Worm (Caenorhabditis elegans): ENCODE measurements around the gene rsp-4.

The rsp-4 gene

DNA sequence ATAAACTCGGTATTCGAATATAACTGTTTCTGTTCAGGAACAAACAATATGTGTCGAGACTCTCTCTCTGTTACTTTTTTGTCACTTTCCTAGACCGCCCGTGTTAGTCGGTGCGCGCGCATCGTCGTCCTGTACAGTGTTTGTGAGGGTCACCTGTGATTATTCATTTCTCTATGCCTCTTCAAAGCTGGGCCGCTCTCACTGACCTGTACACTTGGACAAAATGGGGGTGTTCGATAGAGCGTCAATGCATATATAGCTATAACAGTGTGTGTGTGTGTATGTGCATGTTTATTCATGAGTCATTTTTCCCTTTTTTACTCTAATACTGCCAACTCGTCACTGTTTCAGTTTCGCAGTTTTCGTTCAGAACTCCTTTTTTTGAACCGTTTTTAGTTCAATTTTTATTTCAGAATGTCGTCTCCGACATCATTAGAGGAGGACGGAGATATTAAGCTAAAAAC, 9.0 kb downstream of the rsp-4 start, which contains the start of gene pkc-3 (continued):
- peak; percentile 40; the same call in 1 of the 2 replicates for TF ChIP-seq zfh-2 (GFP tag; conservative IDR thresholded peaks at IDR 0.05)
- peak; percentile 83 for TF ChIP-seq athp-1 (tag; optimal IDR thresholded peaks at IDR 0.05)
- TF ChIP-seq Y56A3A.18 (GFP tag; IDR thresholded peaks at IDR 0.05) = peak; percentile 84; the same call in 1 of the 2 replicates
- peak; percentile 44 for TF ChIP-seq lsl-1 (GFP tag; optimal IDR thresholded peaks at IDR 0.05)
- peak; percentile 80 for TF ChIP-seq snpc-3.4 (tag; optimal IDR thresholded peaks at IDR 0.05)
- TF ChIP-seq F33H1.4 (GFP tag; IDR thresholded peaks at IDR 0.05) = peak; percentile 29; the same call in 1 of the 2 replicates
- TF ChIP-seq fkh-3 (tag; optimal IDR thresholded peaks at IDR 0.05) = no peak
- TF ChIP-seq madf-10 (tag; optimal IDR thresholded peaks at IDR 0.05) = peak; percentile 38
- peak; percentile 34 for TF ChIP-seq ztf-22 (GFP tag; optimal IDR thresholded peaks at IDR 0.05)
- no peak for TF ChIP-seq snpc-1.1 (tag; optimal IDR thresholded peaks at IDR 0.05; ENCODE audit: insufficient read depth)
- no peak for TF ChIP-seq nhr-120 (GFP tag; IDR thresholded peaks at IDR 0.05)
- peak; percentile 47 for TF ChIP-seq ZK185.1 (tag; optimal IDR thresholded peaks at IDR 0.05; ENCODE audit: poor library complexity, severe bottlenecking)
- peak; percentile 30; the same call in 1 of the 2 replicates for TF ChIP-seq egl-44 (GFP tag; IDR thresholded peaks at IDR 0.05)
- no peak for TF ChIP-seq B0261.1 (tag; optimal IDR thresholded peaks at IDR 0.05)
- no peak for TF ChIP-seq ztf-6 (GFP tag; IDR thresholded peaks at IDR 0.05)
- TF ChIP-seq hmg-20 (GFP tag; IDR thresholded peaks at IDR 0.05) = 0 out of 2 replicates have a peak, but pooled peaks have one; percentile 22
- no peak for TF ChIP-seq ceh-91 (GFP tag; IDR thresholded peaks at IDR 0.05)
- TF ChIP-seq lsy-27 (tag; optimal IDR thresholded peaks at IDR 0.05; ENCODE audit: borderline replicate concordance, insufficient read depth) = no peak
- no peak for TF ChIP-seq ceh-58 (GFP tag; IDR thresholded peaks at IDR 0.05)
- no peak for TF ChIP-seq mes-4 (tag; optimal IDR thresholded peaks at IDR 0.05)
- TF ChIP-seq egrh-3 (GFP tag; IDR thresholded peaks at IDR 0.05) = peak; percentile 35; the same call in 1 of the 2 replicates
- no peak for TF ChIP-seq nhr-27 (tag; optimal IDR thresholded peaks at IDR 0.05)
- TF ChIP-seq aptf-2 (GFP tag; conservative IDR thresholded peaks at IDR 0.05) = no peak
- TF ChIP-seq dox-1 (GFP tag; IDR thresholded peaks at IDR 0.05) = peak; percentile 91
- TF ChIP-seq ceh-40 (GFP tag; IDR thresholded peaks at IDR 0.05) = 0 out of 2 replicates have a peak, but pooled peaks have one; percentile 10
- TF ChIP-seq Y53G8AR.9 (GFP tag; conservative IDR thresholded peaks at IDR 0.05) = peak; percentile 86
- TF ChIP-seq rcor-1 (GFP tag; IDR thresholded peaks at IDR 0.05) = peak; percentile 39; the same call in 1 of the 2 replicates
- 0 out of 2 replicates have a peak, but pooled peaks have one; percentile 41 for TF ChIP-seq lir-1 (GFP tag; conservative IDR thresholded peaks at IDR 0.05)
- peak; percentile 45; the same call in 1 of the 2 replicates for TF ChIP-seq attf-6 (GFP tag; IDR thresholded peaks at IDR 0.05)
- TF ChIP-seq mxl-1 (tag; optimal IDR thresholded peaks at IDR 0.05) = no peak
- TF ChIP-seq ztf-25 (GFP tag; IDR thresholded peaks at IDR 0.05) = no peak
- peak; percentile 32 for TF ChIP-seq xnd-1 (tag; optimal IDR thresholded peaks at IDR 0.05)
- TF ChIP-seq madf-8 (GFP tag; conservative IDR thresholded peaks at IDR 0.05) = no peak
- peak; percentile 3 for TF ChIP-seq hrde-1 (tag; optimal IDR thresholded peaks at IDR 0.05; ENCODE audit: borderline replicate concordance)
- TF ChIP-seq aptf-3 (GFP tag; IDR thresholded peaks at IDR 0.05) = no peak
- TF ChIP-seq Y95B8A.8 (GFP tag; IDR thresholded peaks at IDR 0.05) = peak; percentile 88
- TF ChIP-seq pha-4 (tag; optimal IDR thresholded peaks at IDR 0.05) = peak; percentile 54
- peak; percentile 63 for TF ChIP-seq lin-54 (GFP tag; optimal IDR thresholded peaks at IDR 0.05)
- TF ChIP-seq T07F8.4 (tag; optimal IDR thresholded peaks at IDR 0.05) = no peak
- TF ChIP-seq hlh-26 (GFP tag; conservative IDR thresholded peaks at IDR 0.05) = no peak
- TF ChIP-seq ccch-3 (GFP tag; optimal IDR thresholded peaks at IDR 0.05) = no peak
- no peak for TF ChIP-seq ceh-79 (tag; optimal IDR thresholded peaks at IDR 0.05)
- no peak for TF ChIP-seq lag-1 (GFP tag; IDR thresholded peaks at IDR 0.05)
- peak; percentile 30 for TF ChIP-seq snpc-1.3 (tag; optimal IDR thresholded peaks at IDR 0.05; ENCODE audit: insufficient read depth)
- peak; percentile 34 for TF ChIP-seq unc-130 (GFP tag; optimal IDR thresholded peaks at IDR 0.05)
- TF ChIP-seq B0035.1 (tag; optimal IDR thresholded peaks at IDR 0.05) = peak; percentile 28
- TF ChIP-seq D2030.7 (GFP tag; IDR thresholded peaks at IDR 0.05) = peak; percentile 25; the same call in 1 of the 2 replicates

Measured in whole organism, young adult.